Fruit fly (Drosophila melanogaster) whole organism, embryonic: ENCODE results near the gene CG6000.

Source experiments
- Ada2b ChIP-seq: fragments of 200-800 bp; sonication (Bioruptor generic); IDR thresholded peaks from 2 replicates; pipeline ENCODE4 v1.3.6; 2022; ENCODE audit warnings: missing biosample characterization, missing genetic modification characterization
- Aef1 ChIP-seq: fragments of 200-800 bp; sonication (Bioruptor generic); IDR thresholded peaks from 3 replicates; pipeline ENCODE4 v1.3.6; 2022; ENCODE audit warnings: missing biosample characterization, missing genetic modification characterization
- CG10543 ChIP-seq: fragments of 200-800 bp; sonication (Bioruptor generic); optimal IDR thresholded peaks from 3 replicates; lab custom pipeline; 2017; ENCODE audit warnings: missing biosample characterization, mild to moderate bottlenecking, missing genetic modification characterization, moderate library complexity
- CG11247 ChIP-seq: fragments of 200-800 bp; sonication (Bioruptor generic); IDR thresholded peaks from 2 replicates; pipeline ENCODE4 v1.3.6; 2022; ENCODE audit warnings: missing biosample characterization, missing genetic modification characterization
- CG11696 ChIP-seq: fragments of 200-800 bp; sonication (Bioruptor generic); IDR thresholded peaks from 2 replicates; pipeline ENCODE4 v1.3.6; 2022; ENCODE audit warnings: missing biosample characterization, missing genetic modification characterization
- CG17328 ChIP-seq: fragments of 200-800 bp; sonication (Bioruptor generic); IDR thresholded peaks from 2 replicates; pipeline ENCODE4 v1.3.6; 2022; ENCODE audit warnings: missing biosample characterization, missing genetic modification characterization
- CG18476 ChIP-seq: fragments of 200-800 bp; sonication (Bioruptor generic); optimal IDR thresholded peaks from 2 replicates; lab custom pipeline; 2016; ENCODE audit warnings: missing biosample characterization, mild to moderate bottlenecking, missing genetic modification characterization
- CG18619 ChIP-seq: fragments of 200-800 bp; sonication (Bioruptor generic); optimal IDR thresholded peaks from 3 replicates; lab custom pipeline; 2017; ENCODE audit warnings: missing biosample characterization, mild to moderate bottlenecking, missing genetic modification characterization
- CG2120 ChIP-seq: fragments of 200-800 bp; sonication (Bioruptor generic); optimal IDR thresholded peaks from 3 replicates; lab custom pipeline; 2016; ENCODE audit warnings: missing biosample characterization, missing genetic modification characterization
- CG2202 ChIP-seq: fragments of 200-800 bp; sonication (Bioruptor generic); optimal IDR thresholded peaks from 2 replicates; lab custom pipeline; 2018; ENCODE audit warnings: missing biosample characterization, mild to moderate bottlenecking, missing genetic modification characterization
- CG2889 ChIP-seq: fragments of 200-800 bp; sonication (Bioruptor generic); IDR thresholded peaks from 3 replicates; pipeline ENCODE4 v1.3.6; 2022; ENCODE audit warnings: missing biosample characterization, missing genetic modification characterization
- CG30020 ChIP-seq: fragments of 200-800 bp; optimal IDR thresholded peaks from 2 replicates; lab custom pipeline; 2019; ENCODE audit warnings: missing biosample characterization, mild to moderate bottlenecking, missing genetic modification characterization, moderate library complexity
- CG30403 ChIP-seq: fragments of 200-800 bp; sonication (Bioruptor generic); optimal IDR thresholded peaks from 3 replicates; lab custom pipeline; 2016; ENCODE audit warnings: missing biosample characterization, missing genetic modification characterization
- CG4404 ChIP-seq: fragments of 200-800 bp; sonication (Bioruptor generic); IDR thresholded peaks from 2 replicates; pipeline ENCODE4 v1.3.6; 2022; ENCODE audit warnings: missing biosample characterization, missing genetic modification characterization
- CG4617 ChIP-seq: fragments of 200-800 bp; sonication (Bioruptor generic); optimal IDR thresholded peaks from 3 replicates; lab custom pipeline; 2016; ENCODE audit warnings: missing biosample characterization, missing genetic modification characterization, borderline replicate concordance
- CG6683 ChIP-seq: fragments of 200-800 bp; sonication (Bioruptor generic); optimal IDR thresholded peaks from 2 replicates; lab custom pipeline; 2017; ENCODE audit warnings: missing biosample characterization, mild to moderate bottlenecking, missing genetic modification characterization, missing genetic modification reagents
- CG7839 ChIP-seq: fragments of 200-800 bp; sonication (Bioruptor generic); optimal IDR thresholded peaks from 3 replicates; lab custom pipeline; 2018; ENCODE audit warnings: missing biosample characterization, mild to moderate bottlenecking, missing genetic modification characterization, moderate library complexity
- CG8089 ChIP-seq: fragments of 200-800 bp; sonication (Bioruptor generic); optimal IDR thresholded peaks from 3 replicates; lab custom pipeline; 2016; ENCODE audit warnings: missing biosample characterization, missing genetic modification characterization
- CG8290 ChIP-seq, 3 experiments: fragments of 200-800 bp; sonication (Bioruptor generic); optimal IDR thresholded peaks; 2 replicates each; lab custom pipeline; 2016 to 2019; ENCODE audit warnings: missing biosample characterization in 3 of 3, missing genetic modification characterization in 3 of 3, mild to moderate bottlenecking in 2 of 3, moderate library complexity in 1 of 3
- Camta ChIP-seq: fragments of 200-800 bp; sonication (Bioruptor generic); optimal IDR thresholded peaks from 2 replicates; lab custom pipeline; 2016; ENCODE audit warnings: missing biosample characterization, missing genetic modification characterization
- CrebB ChIP-seq: fragments of 200-800 bp; sonication (Bioruptor generic); optimal IDR thresholded peaks from 3 replicates; lab custom pipeline; 2018; ENCODE audit warnings: missing biosample characterization, mild to moderate bottlenecking, missing genetic modification characterization
- Dfd ChIP-seq, 2 experiments: fragments of >200 bp; optimal IDR thresholded peaks; 2 replicates each; lab custom pipeline; 2017; ENCODE audit warnings: missing biosample characterization in 2 of 2, missing genetic modification characterization in 2 of 2
- Dp ChIP-seq: fragments of 200-800 bp; sonication (Bioruptor generic); optimal IDR thresholded peaks from 2 replicates; lab custom pipeline; 2018; ENCODE audit warnings: missing biosample characterization, mild to moderate bottlenecking, missing genetic modification characterization, moderate library complexity
- Lpt ChIP-seq: fragments of >200 bp; optimal IDR thresholded peaks from 2 replicates; lab custom pipeline; 2018; ENCODE audit warnings: missing biosample characterization, missing genetic modification characterization
- MESR4 ChIP-seq: fragments of 200-800 bp; sonication (Bioruptor generic); optimal IDR thresholded peaks from 2 replicates; lab custom pipeline; 2018; ENCODE audit warnings: missing biosample characterization, mild to moderate bottlenecking, missing genetic modification characterization, moderate library complexity
- Oaz ChIP-seq: fragments of 200-800 bp; sonication (Bioruptor generic); IDR thresholded peaks from 2 replicates; pipeline ENCODE4 v1.3.6; 2022; ENCODE audit warnings: missing biosample characterization, missing genetic modification characterization
- Vsx1 ChIP-seq: fragments of 200-800 bp; sonication (Bioruptor generic); optimal IDR thresholded peaks from 2 replicates; lab custom pipeline; 2017; ENCODE audit warnings: missing biosample characterization, mild to moderate bottlenecking, missing genetic modification characterization, missing genetic modification reagents
- bab2 ChIP-seq: fragments of 200-800 bp; sonication (Bioruptor generic); optimal IDR thresholded peaks from 2 replicates; lab custom pipeline; 2016; ENCODE audit warnings: missing biosample characterization, missing genetic modification characterization
- br ChIP-seq: fragments of >200 bp; optimal IDR thresholded peaks from 2 replicates; lab custom pipeline; 2017
- cad ChIP-seq: fragments of >200 bp; optimal IDR thresholded peaks from 2 replicates; lab custom pipeline; 2017; ENCODE audit warnings: missing biosample characterization, missing genetic modification characterization
- dati ChIP-seq: fragments of 200-800 bp; sonication (Bioruptor generic); IDR thresholded peaks from 2 replicates; pipeline ENCODE4 v1.3.6; 2022; ENCODE audit warnings: missing biosample characterization, missing genetic modification characterization
- dmrt99B ChIP-seq: fragments of 200-800 bp; sonication (Bioruptor generic); optimal IDR thresholded peaks from 2 replicates; lab custom pipeline; 2018; ENCODE audit warnings: missing biosample characterization, mild to moderate bottlenecking, missing genetic modification characterization, moderate library complexity
- en ChIP-seq: fragments of 200-800 bp; sonication (Bioruptor generic); optimal IDR thresholded peaks from 2 replicates; lab custom pipeline; 2016; ENCODE audit warnings: missing biosample characterization, missing genetic modification characterization
- gce ChIP-seq: fragments of 200-800 bp; sonication (Bioruptor generic); IDR thresholded peaks from 3 replicates; pipeline ENCODE4 v1.3.6; 2022; ENCODE audit warnings: missing biosample characterization, missing genetic modification characterization
- gcm2 ChIP-seq: fragments of 200-800 bp; sonication (Bioruptor generic); optimal IDR thresholded peaks from 2 replicates; lab custom pipeline; 2016; ENCODE audit warnings: missing biosample characterization, missing genetic modification characterization
- gfzf ChIP-seq: fragments of 200-800 bp; sonication (Bioruptor generic); optimal IDR thresholded peaks from 2 replicates; lab custom pipeline; 2016; ENCODE audit warnings: missing biosample characterization, mild to moderate bottlenecking, missing genetic modification characterization, moderate library complexity
- gsb ChIP-seq: fragments of 200-800 bp; sonication (Bioruptor generic); IDR thresholded peaks from 2 replicates; pipeline ENCODE4 v1.3.6; 2022; ENCODE audit warnings: missing biosample characterization, missing genetic modification characterization
- kni ChIP-seq: fragments of 200-800 bp; sonication (Bioruptor generic); optimal IDR thresholded peaks from 3 replicates; lab custom pipeline; 2017; ENCODE audit warnings: mild to moderate bottlenecking, missing biosample characterization, missing genetic modification reagents, missing genetic modification characterization
- lbe ChIP-seq: fragments of 200-800 bp; sonication (Bioruptor generic); optimal IDR thresholded peaks from 2 replicates; lab custom pipeline; 2016; ENCODE audit warnings: missing biosample characterization, mild to moderate bottlenecking, missing genetic modification characterization
- lmd ChIP-seq: fragments of 200-800 bp; sonication (Bioruptor generic); IDR thresholded peaks from 2 replicates; pipeline ENCODE4 v1.3.6; 2022; ENCODE audit warnings: missing biosample characterization, missing genetic modification characterization
- luna ChIP-seq: fragments of 200-800 bp; sonication (Bioruptor generic); optimal IDR thresholded peaks from 2 replicates; lab custom pipeline; 2016; ENCODE audit warnings: missing biosample characterization, missing genetic modification characterization
- nmo ChIP-seq: fragments of 200-800 bp; sonication (Bioruptor generic); optimal IDR thresholded peaks from 2 replicates; lab custom pipeline; 2018; ENCODE audit warnings: missing biosample characterization, mild to moderate bottlenecking, missing genetic modification characterization, moderate library complexity
- oc ChIP-seq: fragments of 200-800 bp; sonication (Bioruptor generic); optimal IDR thresholded peaks from 2 replicates; lab custom pipeline; 2018; ENCODE audit warnings: missing biosample characterization, mild to moderate bottlenecking, missing genetic modification characterization, moderate library complexity
- odd ChIP-seq: fragments of 200-800 bp; sonication (Bioruptor generic); optimal IDR thresholded peaks from 2 replicates; lab custom pipeline; 2017; ENCODE audit warnings: missing biosample characterization, mild to moderate bottlenecking, missing genetic modification characterization
- peb ChIP-seq: fragments of 200-800 bp; sonication (Bioruptor generic); IDR thresholded peaks from 2 replicates; pipeline ENCODE4 v1.3.6; 2022; ENCODE audit warnings: missing biosample characterization, missing genetic modification characterization
- seq ChIP-seq: fragments of 200-800 bp; sonication (Bioruptor generic); IDR thresholded peaks from 2 replicates; pipeline ENCODE4 v1.3.6; 2022; ENCODE audit warnings: missing biosample characterization, missing genetic modification characterization
- so ChIP-seq: fragments of 200-800 bp; sonication (Bioruptor generic); IDR thresholded peaks from 3 replicates; pipeline ENCODE4 v1.3.6; 2022; ENCODE audit warnings: missing biosample characterization, missing genetic modification characterization
- tap ChIP-seq: fragments of 200-800 bp; optimal IDR thresholded peaks from 3 replicates; lab custom pipeline; 2019; ENCODE audit warnings: missing biosample characterization, mild to moderate bottlenecking, missing genetic modification characterization, moderate library complexity
- tna ChIP-seq: fragments of 200-800 bp; sonication (Bioruptor generic); IDR thresholded peaks from 2 replicates; pipeline ENCODE4 v1.3.6; 2022; ENCODE audit warnings: missing biosample characterization, missing genetic modification characterization; ENCODE audit not compliant: partially characterized antibody

CG6000 gene

DNA sequence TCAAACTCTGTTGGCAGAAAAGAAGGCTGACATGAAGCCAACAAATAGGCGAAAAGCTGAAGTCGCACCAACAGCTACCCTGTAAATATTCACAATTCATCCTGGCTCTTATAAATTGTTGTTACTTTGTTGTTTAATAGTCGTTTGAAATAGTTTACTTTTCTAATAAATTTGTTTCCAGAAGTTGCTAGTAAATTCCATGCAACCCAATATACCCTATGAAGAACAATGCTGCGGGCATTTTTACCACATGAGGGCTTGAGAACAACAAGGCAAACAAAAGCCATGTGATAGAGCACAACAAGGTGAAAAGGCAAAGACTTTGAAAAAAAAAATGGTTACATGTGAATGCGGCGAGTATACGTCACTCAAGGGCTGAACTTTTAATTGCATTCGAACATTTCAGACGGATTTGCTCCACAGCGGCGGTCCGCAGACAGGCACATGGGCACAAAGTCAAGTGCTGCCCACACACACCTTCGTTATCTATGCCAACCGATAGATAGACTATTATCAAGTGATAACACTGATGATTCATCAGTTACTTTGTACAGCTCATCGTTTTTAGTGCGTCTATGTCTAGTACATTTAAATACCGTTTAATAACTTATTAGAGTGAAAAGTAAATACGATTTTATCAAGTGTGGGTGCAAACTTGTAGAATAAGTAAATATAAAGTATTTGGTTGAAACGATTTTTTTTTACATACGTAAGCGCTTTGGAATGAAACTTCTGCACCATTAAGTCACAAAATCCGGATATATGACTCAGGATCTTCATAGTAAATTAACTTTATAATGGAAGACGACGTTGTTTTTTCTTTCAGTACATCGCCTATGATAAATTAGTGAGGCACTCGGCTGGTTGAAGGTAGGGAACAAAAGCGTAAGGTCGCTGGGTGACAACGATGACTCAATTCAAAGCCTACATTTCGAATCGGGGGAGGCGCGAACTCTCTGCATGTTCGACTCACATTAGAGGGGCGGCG lies 45.1 kb downstream of the CG6000 start (continued):
- peak; percentile 72 for TF ChIP-seq CG18476 (GFP tag; lab: Kevin White, UChicago)
- no peak for TF ChIP-seq Lpt (GFP tag; lab: Kevin White, UChicago)
- peak; percentile 84 for TF ChIP-seq Camta (GFP tag; lab: Kevin White, UChicago)
- peak; percentile 5 for TF ChIP-seq MESR4 (GFP tag; lab: Kevin White, UChicago)
- TF ChIP-seq CG17328 (GFP tag; lab: Robert Waterston, UW): peak; percentile 74
- TF ChIP-seq CG4617: peak; percentile 31
- peak; percentile 44 for TF ChIP-seq luna (GFP tag; lab: Kevin White, UChicago)
- peak; percentile 85 for TF ChIP-seq bab2 (GFP tag; lab: Kevin White, UChicago)
- peak; percentile 78 for TF ChIP-seq so (GFP tag; lab: Robert Waterston, UW)
- peak; percentile 83 for TF ChIP-seq CG2889 (GFP tag; lab: Robert Waterston, UW)
- peak; percentile 68 for TF ChIP-seq CG11696 (GFP tag; lab: Robert Waterston, UW)
- TF ChIP-seq gcm2 (GFP tag; lab: Kevin White, UChicago): peak; percentile 62
- peak; percentile 85 for TF ChIP-seq seq (GFP tag; lab: Robert Waterston, UW)
- peak; percentile 60 for TF ChIP-seq en (GFP tag; lab: Kevin White, UChicago)
- peak; percentile 87 for TF ChIP-seq lmd (GFP tag; lab: Robert Waterston, UW)
- no peak for TF ChIP-seq CG30020 (tag; lab: Kevin White, UChicago)
- TF ChIP-seq peb (GFP tag; lab: Robert Waterston, UW): peak; percentile 35; the same call in 1 of the 2 replicates
- TF ChIP-seq CG2202 (tag; lab: Kevin White, UChicago): peak; percentile 34
- TF ChIP-seq CG11247 (GFP tag; lab: Robert Waterston, UW): peak; percentile 69
- peak; percentile 80 for TF ChIP-seq dmrt99B (tag; lab: Kevin White, UChicago)
- peak; percentile 90 for TF ChIP-seq CG2120 (GFP tag; lab: Kevin White, UChicago)
- peak; percentile 72 for TF ChIP-seq CG18619 (GFP tag; lab: Kevin White, UChicago)
- TF ChIP-seq gfzf: no peak
- peak; percentile 37 for TF ChIP-seq CrebB (tag; lab: Kevin White, UChicago)
- TF ChIP-seq CG30403 (GFP tag; lab: Kevin White, UChicago): peak; percentile 64
- peak; percentile 85 for TF ChIP-seq Aef1 (GFP tag; lab: Robert Waterston, UW)
- TF ChIP-seq CG8089: peak; percentile 54
- TF ChIP-seq CG6683 (GFP tag; lab: Kevin White, UChicago): no peak
- TF ChIP-seq CG7839: peak; percentile 85
- TF ChIP-seq Oaz (GFP tag; lab: Robert Waterston, UW): peak; percentile 60; the same call in 1 of the 2 replicates
- TF ChIP-seq oc: peak; percentile 77
- peak; percentile 57 for TF ChIP-seq CG4404 (GFP tag; lab: Robert Waterston, UW)
- TF ChIP-seq Vsx1 (GFP tag; lab: Kevin White, UChicago): peak; percentile 21
- peak; percentile 72 for TF ChIP-seq gsb (GFP tag; lab: Robert Waterston, UW)
- no peak for TF ChIP-seq CG10543 (GFP tag; lab: Kevin White, UChicago)
- peak; percentile 58 for TF ChIP-seq lbe (GFP tag; lab: Kevin White, UChicago)
- TF ChIP-seq tna (GFP tag; lab: Robert Waterston, UW): no peak
- peak; percentile 89 for TF ChIP-seq Ada2b (GFP tag; lab: Robert Waterston, UW)
- peak; percentile 77 for TF ChIP-seq tap (tag; lab: Kevin White, UChicago)
- peak; percentile 36; the same call in 1 of the 2 replicates for TF ChIP-seq dati (GFP tag; lab: Robert Waterston, UW)
- no peak for TF ChIP-seq CG8290 (GFP tag; optimal IDR thresholded peaks at IDR 0.05; lab: Kevin White, UChicago)
- TF ChIP-seq CG8290 (tag; optimal IDR thresholded peaks at IDR 0.05; lab: Kevin White, UChicago): peak in 1 of 2 experiments; percentile 81
- no peak for TF ChIP-seq cad
- no peak for TF ChIP-seq kni
- TF ChIP-seq br (lab: Kevin White, UChicago): no peak
- no peak for TF ChIP-seq Dp
- TF ChIP-seq nmo: peak; percentile 77
- peak; percentile 63; the same call in 2 of the 3 replicates for TF ChIP-seq gce (GFP tag; lab: Robert Waterston, UW)
- no peak for TF ChIP-seq Dfd (GFP tag; optimal IDR thresholded peaks at IDR 0.05; lab: Kevin White, UChicago)
- TF ChIP-seq odd (GFP tag; lab: Kevin White, UChicago): peak; percentile 46
